Worm (Caenorhabditis elegans): ENCODE data around the gene M02B7.2.
A peak's percentile ranks its signal among the peaks of the same experiment; 100 is the strongest.

Gene M02B7.2

ce11 chrIV:3807545-3807944, 4.2 kb downstream of the M02B7.2 start:
- peak; percentile 23 for TF ChIP-seq drap-1 (GFP tag; optimal IDR thresholded peaks at IDR 0.05)
- no peak for TF ChIP-seq bed-3 (GFP tag; optimal IDR thresholded peaks at IDR 0.05)
- TF ChIP-seq mls-2 (tag; optimal IDR thresholded peaks at IDR 0.05), result peak; percentile 10
- no peak for TF ChIP-seq nhr-237 (tag; optimal IDR thresholded peaks at IDR 0.05)
- TF ChIP-seq ham-2 (GFP tag; optimal IDR thresholded peaks at IDR 0.05), result peak; percentile 13
- no peak for TF ChIP-seq ceh-83 (GFP tag; optimal IDR thresholded peaks at IDR 0.05)
- TF ChIP-seq nhr-76 (tag; optimal IDR thresholded peaks at IDR 0.05), result no peak
- no peak for TF ChIP-seq ceh-43 (GFP tag; optimal IDR thresholded peaks at IDR 0.05)
- peak; percentile 30 for TF ChIP-seq sem-2 (GFP tag; optimal IDR thresholded peaks at IDR 0.05)
- no peak for TF ChIP-seq hlh-1 (tag; optimal IDR thresholded peaks at IDR 0.05)
- TF ChIP-seq ztf-11 (tag; optimal IDR thresholded peaks at IDR 0.05), result no peak
- TF ChIP-seq M03D4.4 (tag; optimal IDR thresholded peaks at IDR 0.05), result peak; percentile 38
- peak; percentile 5 for TF ChIP-seq tbx-8 (GFP tag; optimal IDR thresholded peaks at IDR 0.05)
- TF ChIP-seq sptf-1 (tag; optimal IDR thresholded peaks at IDR 0.05), result peak; percentile 32

DNA sequence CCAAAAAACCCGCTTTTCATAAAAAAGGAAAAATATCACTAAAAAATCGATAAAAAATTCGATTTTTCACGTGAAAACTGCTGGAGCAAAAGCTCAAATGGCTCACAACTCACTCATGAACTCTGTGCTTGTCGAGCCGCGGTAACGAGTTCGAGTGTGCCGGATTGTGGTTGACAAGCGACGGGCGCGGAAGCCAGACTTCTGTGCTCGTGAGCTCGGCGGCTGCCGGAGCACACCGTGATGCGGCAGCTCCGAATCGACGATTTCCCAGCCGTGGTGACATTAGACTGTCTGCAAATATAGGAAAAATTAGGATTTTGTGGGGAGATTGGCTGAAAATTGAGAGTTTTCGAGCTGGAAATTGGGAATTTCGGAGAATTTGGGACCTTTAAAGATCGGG, 9.4 kb downstream of the M02B7.2 start:
- no peak for TF ChIP-seq nhr-76 (tag; optimal IDR thresholded peaks at IDR 0.05)
- no peak for TF ChIP-seq snpc-4 (tag; optimal IDR thresholded peaks at IDR 0.05)
- TF ChIP-seq elt-1 (tag; optimal IDR thresholded peaks at IDR 0.05; ENCODE audit: borderline replicate concordance, insufficient read depth), result no peak
- no peak for TF ChIP-seq cnd-1 (tag; optimal IDR thresholded peaks at IDR 0.05)
- TF ChIP-seq mab-5 (tag; optimal IDR thresholded peaks at IDR 0.05), result no peak
- TF ChIP-seq unc-62 (GFP tag; optimal IDR thresholded peaks at IDR 0.05), result no peak
- no peak for TF ChIP-seq tbx-8 (GFP tag; optimal IDR thresholded peaks at IDR 0.05)
- no peak for TF ChIP-seq unc-39 (tag; optimal IDR thresholded peaks at IDR 0.05)
- no peak for TF ChIP-seq hlh-1 (tag; optimal IDR thresholded peaks at IDR 0.05)
- no peak for TF ChIP-seq flh-1 (GFP tag; optimal IDR thresholded peaks at IDR 0.05)
- TF ChIP-seq ceh-39 (tag; optimal IDR thresholded peaks at IDR 0.05), result no peak
- no peak for TF ChIP-seq unc-120 (tag; optimal IDR thresholded peaks at IDR 0.05; ENCODE audit: poor library complexity, severe bottlenecking)
- TF ChIP-seq sptf-1 (tag; optimal IDR thresholded peaks at IDR 0.05), result no peak
- no peak for TF ChIP-seq M03D4.4 (tag; optimal IDR thresholded peaks at IDR 0.05)
- no peak for TF ChIP-seq mls-2 (tag; optimal IDR thresholded peaks at IDR 0.05)

DNA sequence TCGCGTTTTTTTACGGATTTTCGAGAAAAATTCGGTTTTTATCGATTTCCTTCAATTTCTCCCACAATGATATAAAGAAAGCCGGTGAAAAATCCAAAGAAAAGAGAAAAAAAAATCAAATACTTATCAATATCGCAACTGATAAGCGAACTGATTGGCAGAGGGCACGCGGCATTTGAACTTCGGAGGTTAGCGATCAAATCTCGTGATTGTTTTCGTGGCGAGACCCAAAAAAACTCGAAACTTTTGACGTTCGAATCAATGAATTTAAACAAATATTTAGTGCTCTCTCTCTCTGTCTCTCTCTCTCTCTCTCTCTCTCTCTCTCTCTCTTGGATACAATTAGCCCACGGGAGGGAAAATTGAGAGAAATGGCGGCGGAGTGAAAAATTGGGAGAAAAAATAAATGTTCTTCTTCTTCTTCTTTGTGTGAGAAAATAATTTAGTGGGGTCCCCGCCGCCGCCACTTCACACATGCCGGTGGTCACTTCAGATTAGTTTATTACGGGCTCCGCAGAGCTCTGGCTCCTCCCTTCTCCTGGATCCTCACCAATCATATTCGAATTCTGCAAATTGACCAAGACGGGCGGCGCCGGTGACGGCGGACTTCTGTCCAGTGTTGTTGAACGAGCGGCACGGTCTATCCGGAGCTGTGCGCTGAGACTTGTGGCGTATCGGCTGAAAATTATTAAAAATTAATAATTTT, 11.3 kb downstream of the M02B7.2 start:
- TF ChIP-seq sem-2 (GFP tag; optimal IDR thresholded peaks at IDR 0.05) (no peak), lsy-2 (tag; optimal IDR thresholded peaks at IDR 0.05) (no peak), nhr-76 (tag; optimal IDR thresholded peaks at IDR 0.05) (no peak), sptf-1 (tag; optimal IDR thresholded peaks at IDR 0.05) (no peak), nhr-28 (tag; optimal IDR thresholded peaks at IDR 0.05) (no peak), zip-8 (tag; optimal IDR thresholded peaks at IDR 0.05) (no peak), mep-1 (tag; optimal IDR thresholded peaks at IDR 0.05) (no peak), nhr-2 (tag; optimal IDR thresholded peaks at IDR 0.05) (no peak), nhr-237 (tag; optimal IDR thresholded peaks at IDR 0.05) (no peak), lin-32 (GFP tag; optimal IDR thresholded peaks at IDR 0.05) (no peak), hlh-1 (tag; optimal IDR thresholded peaks at IDR 0.05) (no peak), blmp-1 (tag; optimal IDR thresholded peaks at IDR 0.05) (no peak), ceh-39 (tag; optimal IDR thresholded peaks at IDR 0.05) (no peak), mab-5 (tag; optimal IDR thresholded peaks at IDR 0.05) (no peak), ham-2 (GFP tag; optimal IDR thresholded peaks at IDR 0.05) (no peak), unc-39 (tag; optimal IDR thresholded peaks at IDR 0.05) (no peak)

ce11 chrIV:3815259-3815644, 11.9 kb downstream of the M02B7.2 start:
- TF ChIP-seq lin-13 (tag; optimal IDR thresholded peaks at IDR 0.05) (no peak), ham-2 (GFP tag; optimal IDR thresholded peaks at IDR 0.05) (no peak), ceh-83 (GFP tag; optimal IDR thresholded peaks at IDR 0.05) (no peak), mab-5 (tag; optimal IDR thresholded peaks at IDR 0.05) (no peak), elt-3 (tag; optimal IDR thresholded peaks at IDR 0.05) (no peak)

DNA sequence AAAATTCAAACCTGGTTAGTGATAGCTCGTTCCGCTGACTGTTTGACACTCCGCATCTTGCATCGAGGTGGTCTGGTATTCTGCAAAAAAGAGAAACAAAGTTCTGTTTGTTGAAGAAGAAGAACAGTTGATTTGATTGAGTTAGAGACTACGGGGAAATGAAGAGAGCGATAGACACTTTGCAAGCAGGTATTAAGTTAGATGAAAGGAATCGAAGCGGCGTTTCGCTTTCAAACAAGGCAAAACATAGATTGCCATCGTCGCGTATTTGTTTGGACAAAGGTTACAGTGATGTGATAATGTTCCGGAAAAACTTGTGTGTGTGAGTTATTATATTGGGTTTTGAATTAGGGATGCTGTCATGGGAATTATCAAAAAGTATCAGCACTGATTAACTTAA, 13.9 kb downstream of the M02B7.2 start:
- no peak for TF ChIP-seq ceh-43 (GFP tag; optimal IDR thresholded peaks at IDR 0.05)
